Fruit fly (Drosophila melanogaster) whole organism, embryonic: ENCODE measurements around the gene Tpr2.
A peak's percentile ranks its signal among the peaks of the same experiment; 100 is the strongest.

Experiments used
- Ada2b ChIP-seq: fragments of 200-800 bp; sonication (Bioruptor generic); IDR thresholded peaks from 2 replicates; pipeline ENCODE4 v1.3.6; 2022; ENCODE audit warnings: missing biosample characterization, missing genetic modification characterization
- B-H2 ChIP-seq: fragments of 200-800 bp; sonication (Bioruptor generic); optimal IDR thresholded peaks from 2 replicates; lab custom pipeline; 2018; ENCODE audit warnings: missing biosample characterization, mild to moderate bottlenecking, missing genetic modification characterization
- CG10654 ChIP-seq: fragments of 200-800 bp; sonication (Bioruptor generic); optimal IDR thresholded peaks from 2 replicates; lab custom pipeline; 2016; ENCODE audit warnings: missing biosample characterization, missing genetic modification characterization
- CG10979 ChIP-seq: fragments of 200-800 bp; sonication (Bioruptor generic); optimal IDR thresholded peaks from 2 replicates; lab custom pipeline; 2018; ENCODE audit warnings: missing biosample characterization, mild to moderate bottlenecking, missing genetic modification characterization, moderate library complexity
- CG12219 ChIP-seq: fragments of 200-800 bp; sonication (Bioruptor generic); optimal IDR thresholded peaks from 3 replicates; lab custom pipeline; 2018; ENCODE audit warnings: missing biosample characterization, mild to moderate bottlenecking, missing genetic modification characterization
- CG14441 ChIP-seq: fragments of 200-800 bp; sonication (Bioruptor generic); IDR thresholded peaks from 2 replicates; pipeline ENCODE4 v1.3.6; 2022; ENCODE audit warnings: missing biosample characterization, missing genetic modification characterization
- CG14667 ChIP-seq: fragments of 200-800 bp; sonication (Bioruptor generic); IDR thresholded peaks from 2 replicates; pipeline ENCODE4 v1.3.6; 2022; ENCODE audit warnings: missing biosample characterization, missing genetic modification characterization
- CG15601 ChIP-seq: fragments of 200-800 bp; sonication (Bioruptor generic); optimal IDR thresholded peaks from 3 replicates; lab custom pipeline; 2019; ENCODE audit warnings: missing biosample characterization, mild to moderate bottlenecking, missing genetic modification characterization, moderate library complexity
- CG1792 ChIP-seq: fragments of 200-800 bp; sonication (Bioruptor generic); optimal IDR thresholded peaks from 2 replicates; lab custom pipeline; 2016; ENCODE audit warnings: missing biosample characterization, missing genetic modification characterization
- CG18262 ChIP-seq: fragments of 200-800 bp; optimal IDR thresholded peaks from 3 replicates; lab custom pipeline; 2019; ENCODE audit warnings: missing biosample characterization, mild to moderate bottlenecking, missing genetic modification characterization, moderate library complexity
- CG2120 ChIP-seq: fragments of 200-800 bp; sonication (Bioruptor generic); optimal IDR thresholded peaks from 3 replicates; lab custom pipeline; 2016; ENCODE audit warnings: missing biosample characterization, missing genetic modification characterization
- CG2129 ChIP-seq: fragments of 200-800 bp; sonication (Bioruptor generic); IDR thresholded peaks from 2 replicates; pipeline ENCODE4 v1.3.6; 2022; ENCODE audit warnings: missing biosample characterization, missing genetic modification characterization; ENCODE audit not compliant: partially characterized antibody
- CG30431 ChIP-seq: fragments of 200-800 bp; sonication (Bioruptor generic); optimal IDR thresholded peaks from 2 replicates; lab custom pipeline; 2017; ENCODE audit warnings: missing biosample characterization, missing genetic modification characterization
- CG34376 ChIP-seq: fragments of 200-800 bp; sonication (Bioruptor generic); optimal IDR thresholded peaks from 2 replicates; lab custom pipeline; 2018; ENCODE audit warnings: missing biosample characterization, mild to moderate bottlenecking, missing genetic modification characterization
- CG4328 ChIP-seq: fragments of 200-800 bp; sonication (Bioruptor generic); optimal IDR thresholded peaks from 3 replicates; lab custom pipeline; 2017; ENCODE audit warnings: missing biosample characterization, missing genetic modification reagents, missing genetic modification characterization
- CG4404 ChIP-seq: fragments of 200-800 bp; sonication (Bioruptor generic); IDR thresholded peaks from 2 replicates; pipeline ENCODE4 v1.3.6; 2022; ENCODE audit warnings: missing biosample characterization, missing genetic modification characterization
- CG4730 ChIP-seq: fragments of 200-800 bp; sonication (Bioruptor generic); IDR thresholded peaks from 2 replicates; pipeline ENCODE4 v1.3.6; 2022; ENCODE audit warnings: missing biosample characterization, missing genetic modification characterization
- CG7357 ChIP-seq: fragments of 200-800 bp; sonication (Bioruptor generic); IDR thresholded peaks from 3 replicates; pipeline ENCODE4 v1.3.6; 2022; ENCODE audit warnings: missing biosample characterization, missing genetic modification characterization
- CG7786 ChIP-seq: fragments of 200-800 bp; sonication (Bioruptor generic); optimal IDR thresholded peaks from 2 replicates; lab custom pipeline; 2016; ENCODE audit warnings: missing biosample characterization, missing genetic modification characterization
- CG8765 ChIP-seq: fragments of 200-800 bp; sonication (Bioruptor generic); IDR thresholded peaks from 2 replicates; pipeline ENCODE4 v1.3.6; 2022; ENCODE audit warnings: missing biosample characterization, missing genetic modification characterization
- CG9727 ChIP-seq: fragments of 200-800 bp; sonication (Bioruptor generic); optimal IDR thresholded peaks from 3 replicates; lab custom pipeline; 2017; ENCODE audit warnings: missing biosample characterization, mild to moderate bottlenecking, missing genetic modification characterization
- CTCF ChIP-seq: fragments of 200-800 bp; sonication (Bioruptor generic); optimal IDR thresholded peaks from 2 replicates; lab custom pipeline; 2017; ENCODE audit warnings: missing biosample characterization, mild to moderate bottlenecking, missing genetic modification characterization, moderate library complexity
- Dip2 ChIP-seq: fragments of 200-800 bp; sonication (Bioruptor generic); IDR thresholded peaks from 2 replicates; pipeline ENCODE4 v1.3.6; 2022; ENCODE audit warnings: missing biosample characterization, missing genetic modification characterization
- Doc3 ChIP-seq: fragments of 200-800 bp; sonication (Bioruptor generic); IDR thresholded peaks from 3 replicates; pipeline ENCODE4 v1.3.6; 2022; ENCODE audit warnings: missing biosample characterization, missing genetic modification characterization; ENCODE audit not compliant: partially characterized antibody
- Fer3 ChIP-seq: fragments of 200-800 bp; sonication (Bioruptor generic); optimal IDR thresholded peaks from 2 replicates; lab custom pipeline; 2018; ENCODE audit warnings: missing biosample characterization, mild to moderate bottlenecking, missing genetic modification characterization, moderate library complexity
- HLH3B ChIP-seq: fragments of 200-800 bp; sonication (Bioruptor generic); IDR thresholded peaks from 2 replicates; pipeline ENCODE4 v1.3.6; 2022; ENCODE audit warnings: missing biosample characterization, missing genetic modification characterization
- Hr51 ChIP-seq, 2 experiments: fragments of 200-800 bp; sonication (Bioruptor generic); optimal IDR thresholded peaks; 2 replicates in 1 of 2; 3 replicates in 1 of 2; lab custom pipeline; 2016 to 2018; ENCODE audit warnings: missing biosample characterization in 2 of 2, missing genetic modification characterization in 2 of 2, mild to moderate bottlenecking in 1 of 2, moderate library complexity in 1 of 2
- Kr ChIP-seq: fragments of 200-800 bp; sonication (Bioruptor generic); optimal IDR thresholded peaks from 2 replicates; lab custom pipeline; 2017; ENCODE audit warnings: missing biosample characterization, mild to moderate bottlenecking, missing genetic modification characterization
- NC2β ChIP-seq: fragments of 200-800 bp; sonication (Bioruptor generic); optimal IDR thresholded peaks from 2 replicates; lab custom pipeline; 2016; ENCODE audit warnings: missing biosample characterization, missing genetic modification characterization
- NfI ChIP-seq: fragments of 200-800 bp; sonication (Bioruptor generic); optimal IDR thresholded peaks from 3 replicates; lab custom pipeline; 2018; ENCODE audit warnings: missing biosample characterization, mild to moderate bottlenecking, missing genetic modification characterization, moderate library complexity
- Sin3A ChIP-seq: fragments of >200 bp; optimal IDR thresholded peaks from 2 replicates; lab custom pipeline; 2018
- Xbp1 ChIP-seq: fragments of 200-800 bp; sonication (Bioruptor generic); optimal IDR thresholded peaks from 3 replicates; lab custom pipeline; 2016; ENCODE audit warnings: missing biosample characterization, mild to moderate bottlenecking, missing genetic modification characterization
- ara ChIP-seq: fragments of 200-800 bp; sonication (Bioruptor generic); IDR thresholded peaks from 2 replicates; pipeline ENCODE4 v1.3.6; 2022; ENCODE audit warnings: missing biosample characterization, missing genetic modification characterization
- az2 ChIP-seq: fragments of 200-800 bp; sonication (Bioruptor generic); optimal IDR thresholded peaks from 3 replicates; lab custom pipeline; 2016; ENCODE audit warnings: missing biosample characterization, missing genetic modification characterization
- croc ChIP-seq: fragments of 200-800 bp; sonication (Bioruptor generic); conservative IDR thresholded peaks from 3 replicates; pipeline ENCODE4 v1.3.6; 2022; ENCODE audit warnings: missing biosample characterization, missing genetic modification characterization
- dati ChIP-seq: fragments of 200-800 bp; sonication (Bioruptor generic); IDR thresholded peaks from 2 replicates; pipeline ENCODE4 v1.3.6; 2022; ENCODE audit warnings: missing biosample characterization, missing genetic modification characterization
- esg ChIP-seq: fragments of 200-800 bp; sonication (Bioruptor generic); conservative IDR thresholded peaks from 2 replicates; pipeline ENCODE4 v1.3.6; 2022; ENCODE audit warnings: missing biosample characterization, missing genetic modification characterization
- fu2 ChIP-seq: fragments of 200-800 bp; sonication (Bioruptor generic); optimal IDR thresholded peaks from 2 replicates; lab custom pipeline; 2016; ENCODE audit warnings: missing biosample characterization, missing genetic modification characterization
- gcm ChIP-seq: fragments of 200-800 bp; sonication (Bioruptor generic); optimal IDR thresholded peaks from 2 replicates; lab custom pipeline; 2019; ENCODE audit warnings: missing biosample characterization, mild to moderate bottlenecking, missing genetic modification characterization, moderate library complexity
- gfzf ChIP-seq: fragments of 200-800 bp; sonication (Bioruptor generic); optimal IDR thresholded peaks from 2 replicates; lab custom pipeline; 2016; ENCODE audit warnings: missing biosample characterization, mild to moderate bottlenecking, missing genetic modification characterization, moderate library complexity
- gro ChIP-seq: fragments of 200-800 bp; sonication (Bioruptor generic); optimal IDR thresholded peaks from 2 replicates; lab custom pipeline; 2016; ENCODE audit warnings: missing biosample characterization, missing genetic modification characterization
- jigr1 ChIP-seq: fragments of 200-800 bp; sonication (Bioruptor generic); IDR thresholded peaks from 3 replicates; pipeline ENCODE4 v1.3.6; 2022; ENCODE audit warnings: missing biosample characterization, missing genetic modification characterization
- ken ChIP-seq: fragments of 200-800 bp; sonication (Bioruptor generic); IDR thresholded peaks from 3 replicates; pipeline ENCODE4 v1.3.6; 2022; ENCODE audit warnings: missing biosample characterization, missing genetic modification characterization
- lmd ChIP-seq: fragments of 200-800 bp; sonication (Bioruptor generic); IDR thresholded peaks from 2 replicates; pipeline ENCODE4 v1.3.6; 2022; ENCODE audit warnings: missing biosample characterization, missing genetic modification characterization
- sens ChIP-seq: fragments of 200-800 bp; sonication (Bioruptor generic); peaks from one replicate; lab custom pipeline; 2016; ENCODE audit warnings: missing biosample characterization, missing genetic modification characterization
- sr ChIP-seq: fragments of 200-800 bp; sonication (Bioruptor generic); IDR thresholded peaks from 3 replicates; pipeline ENCODE4 v1.3.6; 2022; ENCODE audit warnings: missing biosample characterization, missing genetic modification characterization
- tap ChIP-seq: fragments of 200-800 bp; optimal IDR thresholded peaks from 3 replicates; lab custom pipeline; 2019; ENCODE audit warnings: missing biosample characterization, mild to moderate bottlenecking, missing genetic modification characterization, moderate library complexity
- tna ChIP-seq: fragments of 200-800 bp; sonication (Bioruptor generic); IDR thresholded peaks from 2 replicates; pipeline ENCODE4 v1.3.6; 2022; ENCODE audit warnings: missing biosample characterization, missing genetic modification characterization; ENCODE audit not compliant: partially characterized antibody
- usp ChIP-seq: fragments of >200 bp; optimal IDR thresholded peaks from 2 replicates; lab custom pipeline; 2017; ENCODE audit warnings: missing biosample characterization, missing genetic modification characterization
- vnd ChIP-seq: fragments of 200-800 bp; sonication (Bioruptor generic); IDR thresholded peaks from 3 replicates; pipeline ENCODE4 v1.3.6; 2022; ENCODE audit warnings: missing biosample characterization, missing genetic modification characterization; ENCODE audit not compliant: partially characterized antibody

Gene Tpr2

DNA sequence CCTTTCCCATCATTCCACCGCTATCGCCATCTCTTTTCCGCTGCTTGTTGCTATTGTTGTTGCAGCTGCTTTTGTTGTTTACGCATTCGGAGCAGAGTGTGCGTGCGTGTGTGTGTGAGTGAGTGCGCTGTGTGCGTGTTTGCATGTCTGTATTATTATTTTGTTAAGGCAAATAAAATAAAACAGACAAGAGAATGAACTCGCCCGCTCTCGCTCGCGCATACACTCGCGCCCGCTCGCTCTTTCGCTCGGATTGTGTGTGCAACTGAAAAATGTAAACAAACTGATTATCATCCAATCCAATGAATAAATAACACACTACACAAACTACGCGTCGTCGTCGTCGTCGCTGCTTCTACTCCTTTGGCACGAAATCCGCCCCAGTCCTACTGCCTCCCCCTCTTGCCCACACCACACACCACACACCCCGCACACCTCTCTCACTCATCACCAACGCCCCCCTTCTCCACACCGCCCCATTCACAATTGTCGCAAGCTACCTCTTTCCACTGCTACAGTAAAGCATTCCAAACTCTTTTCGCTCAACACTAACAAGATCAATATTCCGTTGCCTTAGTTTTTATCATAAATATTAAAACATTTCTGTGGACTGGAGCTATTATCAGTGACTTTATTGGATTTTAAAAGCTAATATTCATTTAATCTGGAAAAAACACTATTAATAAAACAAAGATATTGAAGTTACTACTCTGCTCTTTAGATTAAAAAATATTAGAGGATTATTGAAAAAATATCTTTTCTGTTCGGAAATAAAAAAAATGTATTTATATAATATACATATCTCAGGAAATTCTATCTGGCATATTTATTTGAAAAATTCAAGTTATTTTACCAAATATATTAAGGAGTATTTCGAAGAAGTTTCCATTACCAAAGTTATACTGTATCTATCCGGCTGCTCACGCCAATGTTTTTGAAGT lies 30.3 kb downstream of the Tpr2 start (continued):
- TF ChIP-seq Kr (GFP tag; lab: Kevin White, UChicago) = peak; percentile 99
- TF ChIP-seq usp = no peak
- TF ChIP-seq CG7357 (GFP tag; lab: Robert Waterston, UW) = no peak
- peak; percentile 16 for TF ChIP-seq gro (GFP tag; lab: Kevin White, UChicago)
- TF ChIP-seq Dip2 = no peak
- TF ChIP-seq Hr51 (GFP tag; optimal IDR thresholded peaks at IDR 0.05; lab: Kevin White, UChicago) = peak; percentile 22 to 80
- TF ChIP-seq CG34376 = peak; percentile 90
- peak; percentile 71 for TF ChIP-seq HLH3B
- peak; percentile 67; the same call in 2 of the 3 replicates for TF ChIP-seq sr (GFP tag; lab: Robert Waterston, UW)
- peak; percentile 89 for TF ChIP-seq gcm
- no peak for TF ChIP-seq CG8765
- no peak for TF ChIP-seq Doc3 (GFP tag; lab: Robert Waterston, UW)
- TF ChIP-seq CG30431 (GFP tag; lab: Kevin White, UChicago) = peak; percentile 56
- no peak for TF ChIP-seq jigr1
- TF ChIP-seq CG12219 = peak; percentile 88
- no peak for TF ChIP-seq tna (GFP tag; lab: Robert Waterston, UW)
- TF ChIP-seq CG15601 (tag; lab: Kevin White, UChicago) = peak; percentile 92
- TF ChIP-seq Xbp1 (GFP tag; lab: Kevin White, UChicago) = no peak
- TF ChIP-seq CTCF (GFP tag; lab: Kevin White, UChicago) = peak; percentile 62
- TF ChIP-seq CG2120 (GFP tag; lab: Kevin White, UChicago) = peak; percentile 36
- TF ChIP-seq gfzf (GFP tag; lab: Kevin White, UChicago) = no peak
- peak; percentile 78 for TF ChIP-seq tap
- peak; percentile 92 for TF ChIP-seq CG9727
- TF ChIP-seq CG14667 = no peak
- TF ChIP-seq CG10979 (tag; lab: Kevin White, UChicago) = peak; percentile 74
- TF ChIP-seq vnd (GFP tag; lab: Robert Waterston, UW) = no peak
- peak; percentile 40; the same call in 1 of the 2 replicates for TF ChIP-seq CG4404 (GFP tag; lab: Robert Waterston, UW)
- TF ChIP-seq CG2129 = no peak
- peak; percentile 62; the same call in 1 of the 2 replicates for TF ChIP-seq CG14441
- TF ChIP-seq B-H2 = no peak
- peak; percentile 73; the same call in 1 of the 2 replicates for TF ChIP-seq ara (GFP tag; lab: Robert Waterston, UW)
- peak; percentile 44; the same call in 1 of the 2 replicates for TF ChIP-seq Ada2b (GFP tag; lab: Robert Waterston, UW)
- peak; percentile 69 for TF ChIP-seq croc (GFP tag; lab: Robert Waterston, UW)
- TF ChIP-seq CG10654 (GFP tag; lab: Kevin White, UChicago) = peak; percentile 56
- TF ChIP-seq sens = peak; percentile 95
- peak; percentile 62 for TF ChIP-seq CG7786 (GFP tag; lab: Kevin White, UChicago)
- peak; percentile 56 for TF ChIP-seq fu2 (GFP tag; lab: Kevin White, UChicago)
- peak; percentile 69 for TF ChIP-seq CG1792 (GFP tag; lab: Kevin White, UChicago)
- peak; percentile 84 for TF ChIP-seq NC2β
- no peak for TF ChIP-seq esg (GFP tag; lab: Robert Waterston, UW)
- TF ChIP-seq Fer3 = peak; percentile 66
- peak; percentile 53 for TF ChIP-seq CG4730
- TF ChIP-seq dati (GFP tag; lab: Robert Waterston, UW) = peak; percentile 14; the same call in 1 of the 2 replicates
- TF ChIP-seq lmd (GFP tag; lab: Robert Waterston, UW) = no peak
- TF ChIP-seq Sin3A = no peak
- TF ChIP-seq ken (GFP tag; lab: Robert Waterston, UW) = peak; percentile 74; the same call in 2 of the 3 replicates
- TF ChIP-seq CG18262 (tag; lab: Kevin White, UChicago) = peak; percentile 83
- peak; percentile 25 for TF ChIP-seq NfI (GFP tag; lab: Kevin White, UChicago)
- peak; percentile 31 for TF ChIP-seq az2 (GFP tag; lab: Kevin White, UChicago)
- TF ChIP-seq CG4328 (GFP tag; lab: Kevin White, UChicago) = peak; percentile 93
